Fruit fly (Drosophila melanogaster): ENCODE results near the gene CG9173.

The CG9173 gene

dm6 chr3L:1379741-1380465 lies 43.4 kb downstream of the CG9173 start:
- TF ChIP-seq usp (GFP tag; optimal IDR thresholded peaks at IDR 0.05), result no peak
- TF ChIP-seq psq (optimal IDR thresholded peaks at IDR 0.05), result no peak
- no peak for TF ChIP-seq Dll (optimal IDR thresholded peaks at IDR 0.05)
- TF ChIP-seq CG8478 (optimal IDR thresholded peaks at IDR 0.05), result no peak
- TF ChIP-seq pan (optimal IDR thresholded peaks at IDR 0.05), result no peak
- TF ChIP-seq EcR (GFP tag; optimal IDR thresholded peaks at IDR 0.05), result no peak

dm6 chr3L:1378862-1379543 lies 44.3 kb downstream of the CG9173 start:
- TF ChIP-seq pan (optimal IDR thresholded peaks at IDR 0.05), result no peak
- TF ChIP-seq EcR (GFP tag; optimal IDR thresholded peaks at IDR 0.05), result peak in 1 of 2 experiments; percentile 22

- TF ChIP-seq usp (GFP tag; optimal IDR thresholded peaks at IDR 0.05) (no peak), EcR (GFP tag; optimal IDR thresholded peaks at IDR 0.05) (no peak), pan (optimal IDR thresholded peaks at IDR 0.05) (no peak), Dll (optimal IDR thresholded peaks at IDR 0.05) (no peak), psq (optimal IDR thresholded peaks at IDR 0.05) (no peak), CG8478 (optimal IDR thresholded peaks at IDR 0.05) (no peak)
Measured at dm6 chr3L:1378098-1378645, 45.1 kb downstream of the CG9173 start.

- TF ChIP-seq usp (GFP tag; optimal IDR thresholded peaks at IDR 0.05) (no peak), Dll (optimal IDR thresholded peaks at IDR 0.05) (no peak), pan (optimal IDR thresholded peaks at IDR 0.05) (no peak), CG8478 (optimal IDR thresholded peaks at IDR 0.05) (no peak), EcR (GFP tag; optimal IDR thresholded peaks at IDR 0.05) (no peak), psq (optimal IDR thresholded peaks at IDR 0.05) (no peak)
Measured at dm6 chr3L:1376014-1376745, 47.1 kb downstream of the CG9173 start.

dm6 chr3L:1374438-1375133 lies 48.7 kb downstream of the CG9173 start:
- TF ChIP-seq psq (optimal IDR thresholded peaks at IDR 0.05), result no peak
- TF ChIP-seq Dll (optimal IDR thresholded peaks at IDR 0.05), result no peak
- TF ChIP-seq usp (GFP tag; optimal IDR thresholded peaks at IDR 0.05), result no peak
- TF ChIP-seq CG8478 (optimal IDR thresholded peaks at IDR 0.05), result no peak
- TF ChIP-seq pan (optimal IDR thresholded peaks at IDR 0.05), result no peak
- no peak for TF ChIP-seq EcR (GFP tag; optimal IDR thresholded peaks at IDR 0.05)
